Fruit fly (Drosophila melanogaster): ENCODE measurements around the gene CG8813.
A peak's percentile ranks its signal among the peaks of the same experiment; 100 is the strongest.

DNA sequence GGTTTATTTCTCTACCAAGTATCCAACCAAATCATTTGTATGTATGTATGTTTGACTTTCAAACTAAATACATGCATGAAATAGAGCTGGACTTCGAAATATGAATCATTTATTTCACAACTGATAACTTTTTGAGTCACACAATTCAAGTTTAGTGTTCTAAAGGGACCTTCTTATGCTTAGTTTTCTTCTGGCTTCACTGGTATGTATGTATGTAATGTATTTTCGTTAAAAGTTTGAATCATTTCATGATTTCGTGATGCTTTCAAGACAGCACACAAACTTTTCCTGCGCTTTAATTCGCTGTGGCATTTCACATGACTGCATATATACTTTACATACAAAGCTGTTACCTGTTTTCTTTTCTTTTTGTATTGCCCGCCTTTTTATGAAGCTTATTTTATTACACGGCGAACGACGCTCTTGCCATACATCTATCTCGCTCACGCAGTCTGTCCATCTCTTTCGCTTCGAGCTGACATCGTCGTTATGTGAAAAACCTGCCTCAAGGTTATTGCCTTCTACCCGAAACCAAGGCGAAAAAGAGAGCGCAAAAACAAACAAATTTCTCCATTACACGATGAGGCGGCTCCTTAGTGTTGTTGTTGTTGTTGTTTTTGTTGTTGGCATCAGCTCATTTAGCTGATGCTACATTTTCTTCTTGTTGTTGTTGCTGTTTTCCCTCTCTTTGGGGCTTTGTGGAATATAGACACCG is 39.1 kb downstream of the CG8813 start:
- TF ChIP-seq Sox102F (GFP tag; optimal IDR thresholded peaks at IDR 0.05) = peak; percentile 53
- no peak for TF ChIP-seq CG32006 (GFP tag; optimal IDR thresholded peaks at IDR 0.05)
- TF ChIP-seq CG8119 (GFP tag; IDR thresholded peaks at IDR 0.05) = 0 out of 3 replicates have a peak, but pooled peaks have one; percentile 26
- peak; percentile 65 for TF ChIP-seq fkh (GFP tag; optimal IDR thresholded peaks at IDR 0.05)
- TF ChIP-seq achi (GFP tag; optimal IDR thresholded peaks at IDR 0.05) = no peak
- TF ChIP-seq OdsH (GFP tag; optimal IDR thresholded peaks at IDR 0.05) = no peak
- TF ChIP-seq CG7368 (GFP tag; optimal IDR thresholded peaks at IDR 0.05) = no peak
- TF ChIP-seq spab (GFP tag; optimal IDR thresholded peaks at IDR 0.05) = peak; percentile 13
- no peak for TF ChIP-seq CG15336 (GFP tag; IDR thresholded peaks at IDR 0.05)
- no peak for TF ChIP-seq CG3919 (GFP tag; optimal IDR thresholded peaks at IDR 0.05)
- TF ChIP-seq CG11762 (GFP tag; optimal IDR thresholded peaks at IDR 0.05; ENCODE audit: insufficient read depth) = no peak
- TF ChIP-seq Blimp-1 (GFP tag; optimal IDR thresholded peaks at IDR 0.05) = peak; percentile 53
- TF ChIP-seq Lpt (GFP tag; optimal IDR thresholded peaks at IDR 0.05) = peak; percentile 33

Data from whole organism, prepupa.